Worm (Caenorhabditis elegans): ENCODE results near the gene C39F7.5.

C39F7.5 gene

DNA sequence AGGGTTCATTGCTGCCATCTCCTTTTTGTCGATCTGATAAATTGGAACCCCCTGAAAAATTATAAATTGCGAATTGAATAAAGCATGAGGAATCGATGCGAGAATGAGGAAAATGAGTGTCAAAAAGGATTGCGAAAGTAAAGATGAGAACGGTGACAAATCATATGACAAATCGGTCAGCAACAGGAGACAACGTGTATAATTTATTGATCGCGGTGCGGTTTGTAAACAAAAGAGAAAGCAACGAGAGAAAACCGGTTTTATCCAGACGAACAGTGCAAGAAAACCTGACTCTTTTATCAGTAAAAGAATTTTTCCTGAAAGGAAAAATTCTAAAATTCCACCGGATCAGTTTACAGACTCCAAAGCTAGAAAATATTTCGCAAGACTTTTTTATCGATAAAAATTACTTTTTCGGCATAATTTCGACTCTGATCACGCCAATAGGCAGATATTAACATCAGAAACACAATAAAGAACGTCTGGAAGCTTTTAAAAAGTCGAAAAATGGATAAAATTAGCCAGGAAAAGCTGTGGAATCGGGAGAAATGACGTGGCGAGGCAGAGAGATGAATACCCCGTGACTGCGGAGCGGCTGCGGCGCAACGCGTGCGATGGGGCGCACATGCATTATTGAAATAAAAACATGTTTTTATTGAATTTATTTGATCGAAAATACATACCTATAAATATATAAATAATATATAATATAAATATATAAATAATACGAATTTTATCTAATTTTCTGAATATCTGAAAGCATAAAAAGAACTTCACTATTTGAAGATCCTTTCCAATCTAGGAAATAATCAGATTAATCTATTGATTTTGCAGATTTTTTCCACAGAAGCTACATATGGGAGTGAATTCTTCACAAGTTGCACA lies at the start of gene C39F7.5, which contains the start of gene rab-1 (continued):
- peak; percentile 50 for TF ChIP-seq nhr-20 (tag; optimal IDR thresholded peaks at IDR 0.05)

DNA sequence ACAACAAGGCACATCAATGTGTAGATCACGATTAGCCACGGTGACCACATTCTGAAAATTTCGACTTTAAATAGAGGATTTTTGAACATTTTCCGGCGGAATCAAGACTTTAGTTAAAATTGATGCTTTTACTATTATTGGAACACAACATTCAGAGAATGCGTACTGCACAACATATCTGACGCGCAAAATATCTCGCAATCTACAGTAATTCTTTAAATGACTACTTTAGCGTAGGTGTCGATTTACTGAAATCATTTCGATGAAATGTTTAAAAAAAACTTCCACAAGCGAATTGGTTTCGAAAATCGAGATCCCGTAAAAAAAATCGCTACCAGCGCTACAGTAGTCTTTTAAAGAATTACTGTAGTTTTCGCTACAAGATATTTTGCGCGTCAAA lies 44.1 kb upstream of the C39F7.5 start, which contains the start of gene Y50D4A.10:
Y50D4A.10 (minus strand) TSS at position 57 of the 400 bp plus-strand sequence.
- TF ChIP-seq egl-13 (tag; optimal IDR thresholded peaks at IDR 0.05), result no peak
- no peak for TF ChIP-seq efl-1 (optimal IDR thresholded peaks at IDR 0.05)
- peak in 1 of 2 experiments; percentile 92 for TF ChIP-seq efl-1 (GFP tag; optimal IDR thresholded peaks at IDR 0.05 in 1 of 2)

DNA sequence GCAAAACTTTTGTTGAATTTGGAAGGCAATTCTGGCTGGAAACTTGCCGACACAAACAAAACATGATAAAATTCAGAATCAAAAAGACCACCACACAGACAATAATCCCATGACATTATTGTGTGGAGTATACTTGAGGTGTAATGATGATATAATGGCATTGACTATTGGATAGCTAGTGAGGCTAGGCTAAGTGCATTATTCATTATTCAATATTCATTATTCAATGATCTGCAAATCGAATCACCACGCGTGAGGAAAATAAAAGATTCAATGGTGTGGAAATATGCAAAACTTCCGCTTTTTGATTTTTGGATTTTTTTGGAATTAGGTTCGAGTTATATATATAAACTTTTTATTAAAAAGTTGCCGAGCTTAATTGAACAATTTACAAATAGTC lies 41.0 kb upstream of the C39F7.5 start:
- TF ChIP-seq nhr-47 (tag; optimal IDR thresholded peaks at IDR 0.05) (no peak), Y116A8C.19 (tag; optimal IDR thresholded peaks at IDR 0.05; ENCODE audit: borderline replicate concordance) (no peak), fos-1 (tag; optimal IDR thresholded peaks at IDR 0.05) (no peak)

DNA sequence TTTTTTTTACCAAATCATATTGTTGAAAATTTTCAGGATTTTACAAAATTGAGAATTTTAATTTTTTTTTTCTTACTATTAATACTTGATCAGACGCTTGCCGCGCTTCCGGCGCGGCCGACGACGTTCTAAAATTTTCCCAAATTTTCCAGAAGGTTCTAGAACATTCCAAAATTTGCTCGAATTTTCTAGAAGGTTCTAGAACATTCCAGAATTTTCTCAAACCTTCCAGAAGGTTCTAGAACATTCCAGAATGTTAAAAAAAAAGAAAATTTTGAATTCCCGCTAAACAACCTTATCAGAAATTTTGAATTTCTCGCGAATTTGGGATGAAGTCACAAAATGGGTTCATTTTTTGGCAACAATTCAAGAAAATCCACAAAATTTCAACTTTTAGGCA lies 38.3 kb upstream of the C39F7.5 start:
- TF ChIP-seq egl-13 (tag; optimal IDR thresholded peaks at IDR 0.05) (no peak), hpl-2 (GFP tag; optimal IDR thresholded peaks at IDR 0.05) (no peak), tbx-2 (tag; optimal IDR thresholded peaks at IDR 0.05) (no peak), skn-1 (tag; optimal IDR thresholded peaks at IDR 0.05) (no peak), blmp-1 (tag; optimal IDR thresholded peaks at IDR 0.05) (no peak), jun-1 (tag; optimal IDR thresholded peaks at IDR 0.05) (no peak), isw-1 (GFP tag; IDR thresholded peaks at IDR 0.05) (no peak), ceh-90 (tag; optimal IDR thresholded peaks at IDR 0.05) (no peak), pax-3 (tag; optimal IDR thresholded peaks at IDR 0.05) (no peak), aly-2 (tag; optimal IDR thresholded peaks at IDR 0.05) (no peak), hlh-17 (GFP tag; optimal IDR thresholded peaks at IDR 0.05; ENCODE audit: borderline replicate concordance) (no peak), fkh-4 (tag; optimal IDR thresholded peaks at IDR 0.05; ENCODE audit: borderline replicate concordance) (no peak)

DNA sequence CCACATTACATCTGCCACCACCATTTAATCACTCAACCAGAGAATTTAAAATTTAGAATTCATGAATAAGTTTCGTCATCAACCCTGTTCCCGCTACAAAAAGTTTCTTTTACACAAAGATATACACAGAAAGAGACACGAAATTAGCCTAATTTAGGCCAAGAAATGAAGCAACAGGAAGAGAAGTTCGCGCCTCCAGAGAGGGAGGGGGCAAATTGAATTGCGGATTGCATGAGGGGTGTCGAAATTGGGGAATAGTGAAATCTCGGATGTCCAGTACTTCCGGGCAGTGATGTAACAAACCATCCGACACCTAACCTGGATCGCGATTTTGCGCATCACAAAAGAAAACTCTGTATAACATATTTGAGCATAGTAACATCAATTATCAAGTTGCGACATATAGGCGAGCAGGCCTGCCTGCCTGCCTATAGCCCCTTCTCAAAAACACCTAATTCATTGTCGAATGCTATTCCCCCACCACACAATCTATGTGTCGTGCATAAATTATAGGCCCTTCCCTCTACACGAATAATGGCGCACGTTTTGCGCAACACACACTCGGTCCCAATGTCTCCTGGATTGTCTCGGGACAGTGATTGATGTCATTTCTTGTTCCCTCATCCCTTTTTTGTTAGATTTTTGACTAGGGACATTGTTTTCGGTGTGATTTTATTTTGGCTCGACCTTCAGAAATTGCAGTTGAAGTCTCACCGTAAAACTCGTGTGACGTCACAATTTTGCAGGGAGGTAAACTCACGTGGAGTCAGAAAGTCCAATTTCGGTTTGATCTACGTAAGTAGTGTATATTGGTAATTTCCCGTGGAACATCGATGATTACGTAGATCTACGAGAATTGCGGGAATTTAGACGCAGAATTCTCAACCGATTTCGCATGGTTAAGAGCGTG lies 36.6 kb upstream of the C39F7.5 start:
- TF ChIP-seq lin-14 (GFP tag; optimal IDR thresholded peaks at IDR 0.05) (peak; percentile 10), fkh-10 (GFP tag; optimal IDR thresholded peaks at IDR 0.05) (peak; percentile 36), C34B4.2 (tag; optimal IDR thresholded peaks at IDR 0.05) (no peak), dpl-1 (GFP tag; optimal IDR thresholded peaks at IDR 0.05) (no peak), hpl-2 (GFP tag; optimal IDR thresholded peaks at IDR 0.05) (no peak), efl-1 (optimal IDR thresholded peaks at IDR 0.05) (no peak), efl-1 (GFP tag; optimal IDR thresholded peaks at IDR 0.05 in 1 of 2) (peak in 1 of 2 experiments; percentile 36), sptf-1 (tag; optimal IDR thresholded peaks at IDR 0.05) (no peak)

DNA sequence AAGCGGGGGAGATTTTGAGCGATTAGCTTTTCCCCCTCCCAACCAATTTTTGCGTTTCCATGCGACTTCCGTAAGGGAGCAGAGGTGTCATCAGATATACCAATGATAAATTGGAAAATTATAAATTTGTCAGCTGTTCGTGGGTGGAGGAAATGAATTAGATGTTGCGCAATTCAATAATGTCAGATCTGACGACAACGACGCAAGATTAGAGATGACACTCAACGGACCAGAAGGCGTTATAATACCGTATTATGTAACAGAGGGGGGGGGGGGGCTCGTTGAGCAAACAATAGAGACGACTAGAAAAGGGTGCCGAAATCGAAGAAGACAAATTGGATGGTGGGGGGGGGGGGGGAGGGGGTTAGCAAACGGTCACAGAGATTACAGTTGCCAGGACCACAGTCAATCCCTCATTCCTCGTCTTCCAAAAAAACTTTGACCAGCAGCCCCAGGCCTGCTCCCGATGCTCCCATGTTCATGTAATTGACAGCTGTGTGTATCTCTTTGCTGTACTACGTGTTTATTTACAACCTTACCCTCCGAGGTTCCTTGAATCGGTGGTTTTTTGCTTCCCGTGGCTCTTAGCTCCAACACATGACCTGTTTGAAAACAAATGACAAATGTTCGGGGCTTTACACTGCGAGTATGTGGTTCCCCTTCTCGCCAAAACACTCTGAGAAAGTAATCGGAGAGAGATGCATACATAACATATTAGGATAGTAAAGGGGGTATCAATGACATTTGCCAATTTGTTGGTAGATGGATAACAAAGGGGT lies 35.5 kb upstream of the C39F7.5 start:
- TF ChIP-seq isw-1 (GFP tag; IDR thresholded peaks at IDR 0.05) (no peak), lin-13 (GFP tag; optimal IDR thresholded peaks at IDR 0.05) (no peak), dpl-1 (GFP tag; optimal IDR thresholded peaks at IDR 0.05) (no peak), unc-130 (tag; optimal IDR thresholded peaks at IDR 0.05) (peak; percentile 36), lin-14 (GFP tag; optimal IDR thresholded peaks at IDR 0.05) (peak; percentile 88), rnt-1 (tag; optimal IDR thresholded peaks at IDR 0.05) (peak; percentile 71), lsy-2 (tag; optimal IDR thresholded peaks at IDR 0.05) (peak in 1 of 2 experiments; percentile 36), nhr-71 (tag; optimal IDR thresholded peaks at IDR 0.05) (peak; percentile 53), nhr-11 (tag; optimal IDR thresholded peaks at IDR 0.05) (no peak), mdl-1 (tag; optimal IDR thresholded peaks at IDR 0.05) (peak in 1 of 2 experiments; percentile 27), nhr-76 (tag; optimal IDR thresholded peaks at IDR 0.05) (no peak), pqm-1 (tag; optimal IDR thresholded peaks at IDR 0.05) (no peak), Y116A8C.19 (tag; optimal IDR thresholded peaks at IDR 0.05; ENCODE audit: borderline replicate concordance) (no peak), ztf-11 (tag; optimal IDR thresholded peaks at IDR 0.05) (no peak), nhr-19 (GFP tag; conservative IDR thresholded peaks at IDR 0.05) (peak; percentile 20; the same call in 1 of the 2 replicates), efl-3 (GFP tag; optimal IDR thresholded peaks at IDR 0.05) (no peak), hlh-17 (GFP tag; optimal IDR thresholded peaks at IDR 0.05; ENCODE audit: borderline replicate concordance) (no peak), lin-39 (tag; optimal IDR thresholded peaks at IDR 0.05) (no peak), efl-1 (optimal IDR thresholded peaks at IDR 0.05) (no peak), efl-1 (GFP tag; optimal IDR thresholded peaks at IDR 0.05 in 1 of 2) (peak in 1 of 2 experiments; percentile 42)
